Worm (Caenorhabditis elegans): ENCODE results near the gene M176.4.

Gene M176.4

ce11 chrII:9378174-9378573, 40.0 kb upstream of the M176.4 start:
- TF ChIP-seq ztf-11 (tag; optimal IDR thresholded peaks at IDR 0.05) = no peak
- no peak for TF ChIP-seq hmg-11 (tag; optimal IDR thresholded peaks at IDR 0.05)
- no peak for TF ChIP-seq eor-1 (tag; optimal IDR thresholded peaks at IDR 0.05)
- TF ChIP-seq zag-1 (tag; optimal IDR thresholded peaks at IDR 0.05) = no peak
- no peak for TF ChIP-seq aly-2 (tag; optimal IDR thresholded peaks at IDR 0.05)
- TF ChIP-seq fos-1 (tag; optimal IDR thresholded peaks at IDR 0.05) = no peak
- TF ChIP-seq pha-4 (tag; optimal IDR thresholded peaks at IDR 0.05) = peak; percentile 59
- peak; percentile 38 for TF ChIP-seq elt-2 (tag; optimal IDR thresholded peaks at IDR 0.05)
- TF ChIP-seq lin-39 (tag; optimal IDR thresholded peaks at IDR 0.05) = no peak
- TF ChIP-seq egl-27 (tag; optimal IDR thresholded peaks at IDR 0.05) = no peak

- TF ChIP-seq nfya-1 (tag; optimal IDR thresholded peaks at IDR 0.05; ENCODE audit: insufficient read depth) (no peak), sea-2 (GFP tag; optimal IDR thresholded peaks at IDR 0.05) (no peak), ZK546.5 (tag; optimal IDR thresholded peaks at IDR 0.05) (no peak), pha-4 (tag; optimal IDR thresholded peaks at IDR 0.05) (no peak), aly-2 (tag; optimal IDR thresholded peaks at IDR 0.05) (no peak), nhr-28 (tag; optimal IDR thresholded peaks at IDR 0.05) (no peak), R02D3.7 (tag; optimal IDR thresholded peaks at IDR 0.05) (no peak), fos-1 (tag; optimal IDR thresholded peaks at IDR 0.05) (no peak), ceh-82 (tag; optimal IDR thresholded peaks at IDR 0.05) (no peak), eor-1 (tag; optimal IDR thresholded peaks at IDR 0.05) (no peak), nhr-76 (tag; optimal IDR thresholded peaks at IDR 0.05) (no peak), nhr-43 (tag; optimal IDR thresholded peaks at IDR 0.05; ENCODE audit: poor library complexity, severe bottlenecking) (no peak), nhr-237 (tag; optimal IDR thresholded peaks at IDR 0.05) (no peak), zag-1 (tag; optimal IDR thresholded peaks at IDR 0.05) (no peak), elt-1 (tag; optimal IDR thresholded peaks at IDR 0.05) (no peak), tbx-2 (tag; optimal IDR thresholded peaks at IDR 0.05) (no peak), unc-62 (GFP tag; optimal IDR thresholded peaks at IDR 0.05) (no peak), ztf-4 (tag; optimal IDR thresholded peaks at IDR 0.05) (no peak), ceh-16 (tag; optimal IDR thresholded peaks at IDR 0.05) (no peak)
Observed at ce11 chrII:9379796-9380195, 38.4 kb upstream of the M176.4 start, which contains the start of gene srh-48. srh-48 (plus strand) TSS chrII:9380096.

- no peak for TF ChIP-seq mml-1 (tag; optimal IDR thresholded peaks at IDR 0.05)
Observed at ce11 chrII:9385241-9385640, 32.9 kb upstream of the M176.4 start, which contains the start of gene C06C3.7. C06C3.7 (plus strand) TSS chrII:9385541.

- TF ChIP-seq nhr-77 (tag; optimal IDR thresholded peaks at IDR 0.05) (no peak), unc-39 (tag; optimal IDR thresholded peaks at IDR 0.05) (no peak), lsy-12 (tag; optimal IDR thresholded peaks at IDR 0.05) (no peak), nhr-25 (tag; optimal IDR thresholded peaks at IDR 0.05) (no peak), nhr-76 (tag; optimal IDR thresholded peaks at IDR 0.05) (no peak), R02D3.7 (tag; optimal IDR thresholded peaks at IDR 0.05) (no peak), ZK546.5 (tag; optimal IDR thresholded peaks at IDR 0.05) (no peak), mdl-1 (tag; optimal IDR thresholded peaks at IDR 0.05) (no peak), fos-1 (tag; optimal IDR thresholded peaks at IDR 0.05) (no peak)
Observed at ce11 chrII:9392724-9393123, 25.4 kb upstream of the M176.4 start, which contains the start of gene lido-17. lido-17 (minus strand) TSS chrII:9392824.

- TF ChIP-seq elt-2 (tag; optimal IDR thresholded peaks at IDR 0.05) (peak; percentile 22), elt-1 (tag; optimal IDR thresholded peaks at IDR 0.05) (no peak)
Observed at ce11 chrII:9397496-9397895, 20.7 kb upstream of the M176.4 start, which contains the start of gene Y51B9A.9. Y51B9A.9 (minus strand) TSS chrII:9397596.

ce11 chrII:9398370-9398901, 19.7 kb upstream of the M176.4 start, which contains the start of the genes Y51B9A.14 and Y51B9A.8:
Y51B9A.14 (minus strand) TSS chrII:9398470.
Y51B9A.8 (plus strand) TSS chrII:9398851.
- TF ChIP-seq nhr-43 (tag; optimal IDR thresholded peaks at IDR 0.05; ENCODE audit: poor library complexity, severe bottlenecking) = no peak

- no peak for TF ChIP-seq elt-2 (tag; optimal IDR thresholded peaks at IDR 0.05)
- no peak for TF ChIP-seq mdl-1 (tag; optimal IDR thresholded peaks at IDR 0.05)
- TF ChIP-seq ceh-9 (tag; optimal IDR thresholded peaks at IDR 0.05) = no peak
- no peak for TF ChIP-seq ztf-11 (tag; optimal IDR thresholded peaks at IDR 0.05)
- TF ChIP-seq nhr-12 (tag; optimal IDR thresholded peaks at IDR 0.05) = no peak
- no peak for TF ChIP-seq nhr-25 (tag; optimal IDR thresholded peaks at IDR 0.05)
- no peak for TF ChIP-seq ceh-28 (tag; optimal IDR thresholded peaks at IDR 0.05)
- TF ChIP-seq ztf-4 (tag; optimal IDR thresholded peaks at IDR 0.05) = no peak
- no peak for TF ChIP-seq nhr-11 (tag; optimal IDR thresholded peaks at IDR 0.05)
- TF ChIP-seq nfya-1 (tag; optimal IDR thresholded peaks at IDR 0.05; ENCODE audit: insufficient read depth) = no peak
- TF ChIP-seq unc-62 (GFP tag; optimal IDR thresholded peaks at IDR 0.05) = no peak
- TF ChIP-seq lsy-12 (tag; optimal IDR thresholded peaks at IDR 0.05) = no peak
- TF ChIP-seq tbx-2 (tag; optimal IDR thresholded peaks at IDR 0.05) = no peak
- TF ChIP-seq zag-1 (tag; optimal IDR thresholded peaks at IDR 0.05) = no peak
- TF ChIP-seq unc-39 (tag; optimal IDR thresholded peaks at IDR 0.05) = no peak
- no peak for TF ChIP-seq R02D3.7 (tag; optimal IDR thresholded peaks at IDR 0.05)
- TF ChIP-seq eor-1 (tag; optimal IDR thresholded peaks at IDR 0.05) = no peak
Observed at ce11 chrII:9399746-9400145, 18.4 kb upstream of the M176.4 start, which contains the start of gene Y51B9A.7. Y51B9A.7 (plus strand) TSS chrII:9400046.

Measured in whole organism, L3 larva.